Worm (Caenorhabditis elegans): Measurements from ENCODE around the gene mltn-10.

The mltn-10 gene

DNA sequence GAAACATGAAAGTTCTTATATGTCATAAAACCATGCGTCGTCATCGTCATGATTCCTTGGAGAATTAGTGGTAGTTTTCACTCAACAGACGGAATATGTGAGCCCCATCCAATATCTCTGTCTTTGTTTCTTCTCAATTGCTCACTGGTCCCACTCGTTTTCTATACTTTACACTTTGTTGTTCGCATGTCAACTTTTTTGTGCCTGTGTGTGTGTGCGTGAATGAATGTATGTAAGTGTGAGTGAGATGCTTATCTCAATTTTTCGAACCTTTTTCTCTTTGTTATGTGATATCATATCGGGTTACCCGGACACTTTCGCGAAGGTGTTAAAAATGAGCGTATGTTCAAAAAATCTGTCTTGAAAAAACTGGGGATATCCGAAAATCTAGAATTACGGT is 49.2 kb downstream of the mltn-10 start:
- TF ChIP-seq sptf-1 (tag; optimal IDR thresholded peaks at IDR 0.05) (no peak), cnd-1 (tag; optimal IDR thresholded peaks at IDR 0.05) (no peak), mab-5 (tag; optimal IDR thresholded peaks at IDR 0.05) (no peak), M03D4.4 (tag; optimal IDR thresholded peaks at IDR 0.05) (no peak), nhr-237 (tag; optimal IDR thresholded peaks at IDR 0.05) (no peak)

DNA sequence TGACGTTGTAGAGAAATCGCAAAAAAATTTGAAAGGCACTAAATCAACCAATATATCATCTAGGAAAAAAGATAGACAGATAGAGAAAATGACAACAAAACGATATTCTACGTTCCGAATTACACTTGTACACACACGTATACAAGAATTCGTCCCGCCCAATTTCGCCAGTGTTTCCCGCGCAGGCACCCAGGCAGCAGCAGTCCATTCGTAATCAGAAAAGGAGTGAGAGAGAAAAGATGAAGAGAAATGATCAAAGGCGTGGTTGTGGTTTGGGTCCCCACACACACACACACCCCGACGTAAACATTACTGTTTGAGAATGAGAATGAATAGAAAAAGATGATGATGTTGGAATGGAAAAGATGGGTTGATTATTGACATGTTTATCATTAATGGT is 50.8 kb downstream of the mltn-10 start:
- TF ChIP-seq lin-32 (GFP tag; optimal IDR thresholded peaks at IDR 0.05) (no peak), bed-3 (GFP tag; optimal IDR thresholded peaks at IDR 0.05) (no peak), ham-2 (GFP tag; optimal IDR thresholded peaks at IDR 0.05) (peak; percentile 26), nhr-2 (tag; optimal IDR thresholded peaks at IDR 0.05) (no peak), ces-1 (GFP tag; optimal IDR thresholded peaks at IDR 0.05) (no peak), snpc-4 (tag; optimal IDR thresholded peaks at IDR 0.05) (no peak), ceh-83 (GFP tag; optimal IDR thresholded peaks at IDR 0.05) (no peak), drap-1 (GFP tag; optimal IDR thresholded peaks at IDR 0.05) (no peak)

Data from whole organism, mixed stage, embryonic.